Fruit fly (Drosophila melanogaster): ENCODE measurements around the gene CG5946.

Gene CG5946

dm6 chr3L:11795440-11795983 lies 26.6 kb downstream of the CG5946 start, which contains the start of gene Klp68D (continued):
- TF ChIP-seq inv (GFP tag; IDR thresholded peaks at IDR 0.05; ENCODE audit: partially characterized antibody) (0 out of 2 replicates have a peak, but pooled peaks have one; percentile 16), Opbp (GFP tag; IDR thresholded peaks at IDR 0.05; ENCODE audit: partially characterized antibody) (peak; percentile 23; the same call in 1 of the 3 replicates), onecut (GFP tag; IDR thresholded peaks at IDR 0.05) (peak; percentile 92), danr (GFP tag; IDR thresholded peaks at IDR 0.05) (no peak), Sin3A (optimal IDR thresholded peaks at IDR 0.05) (peak; percentile 24), crp (GFP tag; optimal IDR thresholded peaks at IDR 0.05) (peak in 1 of 2 experiments; percentile 59), Myb (GFP tag; optimal IDR thresholded peaks at IDR 0.05) (peak; percentile 31), CG4360 (GFP tag; IDR thresholded peaks at IDR 0.05) (no peak), CG13287 (GFP tag; IDR thresholded peaks at IDR 0.05; ENCODE audit: partially characterized antibody) (peak; percentile 53), Dll (GFP tag; IDR thresholded peaks at IDR 0.05; ENCODE audit: partially characterized antibody) (0 out of 4 replicates have a peak, but pooled peaks have one; percentile 23), D (optimal IDR thresholded peaks at IDR 0.05) (no peak), D (GFP tag; optimal IDR thresholded peaks at IDR 0.05) (no peak), ftz-f1 (GFP tag; optimal IDR thresholded peaks at IDR 0.05) (peak; percentile 72), CG15514 (GFP tag; optimal IDR thresholded peaks at IDR 0.05) (peak; percentile 38), peb (GFP tag; IDR thresholded peaks at IDR 0.05) (no peak), Dref (GFP tag; IDR thresholded peaks at IDR 0.05) (peak; percentile 33; the same call in 1 of the 2 replicates), gfzf (GFP tag; optimal IDR thresholded peaks at IDR 0.05) (peak; percentile 83), CG6791 (GFP tag; IDR thresholded peaks at IDR 0.05; ENCODE audit: partially characterized antibody) (peak; percentile 57; the same call in 1 of the 3 replicates), chn (GFP tag; optimal IDR thresholded peaks at IDR 0.05) (no peak), CG17186 (GFP tag; optimal IDR thresholded peaks at IDR 0.05) (peak; percentile 6), kay (GFP tag; optimal IDR thresholded peaks at IDR 0.05) (peak; percentile 37), amos (GFP tag; IDR thresholded peaks at IDR 0.05; ENCODE audit: partially characterized antibody) (0 out of 2 replicates have a peak, but pooled peaks have one; percentile 11), CG3281 (GFP tag; optimal IDR thresholded peaks at IDR 0.05) (no peak), Bgb (GFP tag; IDR thresholded peaks at IDR 0.05; ENCODE audit: partially characterized antibody) (no peak), CG1602 (GFP tag; optimal IDR thresholded peaks at IDR 0.05) (no peak), MBD-R2 (GFP tag; IDR thresholded peaks at IDR 0.05) (peak; percentile 65), sens (GFP tag) (no peak), CG9797 (GFP tag; optimal IDR thresholded peaks at IDR 0.05) (peak; percentile 89), CG11504 (tag; optimal IDR thresholded peaks at IDR 0.05) (peak; percentile 26), CG11085 (GFP tag; IDR thresholded peaks at IDR 0.05) (no peak), stwl (tag; optimal IDR thresholded peaks at IDR 0.05) (peak; percentile 78), pzg (GFP tag; optimal IDR thresholded peaks at IDR 0.05) (peak; percentile 72), hkb (optimal IDR thresholded peaks at IDR 0.05) (no peak), hkb (GFP tag; IDR thresholded peaks at IDR 0.05) (no peak), Ets97D (GFP tag; optimal IDR thresholded peaks at IDR 0.05) (peak; percentile 25), BEAF-32 (GFP tag; optimal IDR thresholded peaks at IDR 0.05) (peak; percentile 31), E2f1 (GFP tag; IDR thresholded peaks at IDR 0.05) (no peak)

- TF ChIP-seq pzg (GFP tag; optimal IDR thresholded peaks at IDR 0.05), result peak; percentile 17
- peak; percentile 58 for TF ChIP-seq gfzf (GFP tag; optimal IDR thresholded peaks at IDR 0.05)
- peak; percentile 16 for TF ChIP-seq trem (tag; optimal IDR thresholded peaks at IDR 0.05)
- no peak for TF ChIP-seq CG15479 (GFP tag; optimal IDR thresholded peaks at IDR 0.05)
- peak; percentile 59 for TF ChIP-seq CG4617 (GFP tag; optimal IDR thresholded peaks at IDR 0.05; ENCODE audit: borderline replicate concordance)
- no peak for TF ChIP-seq CG6689 (GFP tag; IDR thresholded peaks at IDR 0.05)
- TF ChIP-seq Trl (optimal IDR thresholded peaks at IDR 0.05), result no peak
- no peak for TF ChIP-seq Trl (GFP tag; optimal IDR thresholded peaks at IDR 0.05)
- peak; percentile 67; the same call in 1 of the 2 replicates for TF ChIP-seq MBD-R2 (GFP tag; IDR thresholded peaks at IDR 0.05)
- TF ChIP-seq MESR4 (GFP tag; optimal IDR thresholded peaks at IDR 0.05), result peak; percentile 18
- peak; percentile 40 for TF ChIP-seq Dp (GFP tag; optimal IDR thresholded peaks at IDR 0.05)
- peak; percentile 15 for TF ChIP-seq stwl (tag; optimal IDR thresholded peaks at IDR 0.05)
- TF ChIP-seq BEAF-32 (GFP tag; optimal IDR thresholded peaks at IDR 0.05), result peak; percentile 16
- 0 out of 2 replicates have a peak, but pooled peaks have one; percentile 35 for TF ChIP-seq CG13287 (GFP tag; IDR thresholded peaks at IDR 0.05; ENCODE audit: partially characterized antibody)
- no peak for TF ChIP-seq Taf1 (GFP tag; IDR thresholded peaks at IDR 0.05)
- peak; percentile 30 for TF ChIP-seq CG9797 (GFP tag; optimal IDR thresholded peaks at IDR 0.05)
- TF ChIP-seq CG14710 (tag; optimal IDR thresholded peaks at IDR 0.05), result peak; percentile 10
- TF ChIP-seq CG16813 (GFP tag; IDR thresholded peaks at IDR 0.05; ENCODE audit: partially characterized antibody), result 0 out of 3 replicates have a peak, but pooled peaks have one; percentile 25
- TF ChIP-seq Med (GFP tag), result peak; percentile 30
Measured at dm6 chr3L:11793233-11793800, 28.8 kb downstream of the CG5946 start, which contains the start of the genes twy and CG10907. twy (minus strand) TSS chr3L:11793283. CG10907 (plus strand) TSS chr3L:11793514.

All from whole organism, embryonic.